ENCODE assay signal across 3 worm cellular contexts in genomic region chrIV:5665353-5665918, ce11.
TF ChIP-seq lines count a peak whose summit lies in the region.

No protein-coding gene starts in this region.

TF ChIP-seq in whole organism, L2 larva, 48 proteins besides CTCF, POLR2A, EP300 and RAD21 (continued from another document):
- no peak for TF ChIP-seq ztf-1 (GFP tag; conservative IDR thresholded peaks at IDR 0.05; lab: Robert Waterston, UW)
- peak; percentile 41 for TF ChIP-seq sma-9 (GFP tag; optimal IDR thresholded peaks at IDR 0.05; lab: Kevin White, UChicago)
- no peak for TF ChIP-seq sma-9 (tag; optimal IDR thresholded peaks at IDR 0.05; lab: Kevin White, UChicago)
- TF ChIP-seq lin-11 (tag; optimal IDR thresholded peaks at IDR 0.05; lab: Kevin White, UChicago) = no peak
- TF ChIP-seq Y55F3AM.14 (GFP tag; optimal IDR thresholded peaks at IDR 0.05; lab: Kevin White, UChicago) = no peak
- no peak for TF ChIP-seq R02D3.7 (tag; optimal IDR thresholded peaks at IDR 0.05; lab: Kevin White, UChicago)
- TF ChIP-seq sem-4 (tag; optimal IDR thresholded peaks at IDR 0.05; lab: Kevin White, UChicago) = peak; percentile 64
- peak; percentile 69 for TF ChIP-seq fos-1 (tag; optimal IDR thresholded peaks at IDR 0.05; lab: Kevin White, UChicago)
- no peak for TF ChIP-seq lin-39 (tag; optimal IDR thresholded peaks at IDR 0.05; lab: Kevin White, UChicago)
- TF ChIP-seq unc-62 (GFP tag; optimal IDR thresholded peaks at IDR 0.05; lab: Kevin White, UChicago) = no peak
- peak; percentile 76 for TF ChIP-seq C34F6.9 (tag; optimal IDR thresholded peaks at IDR 0.05; lab: Kevin White, UChicago)
- TF ChIP-seq nhr-237 (tag; optimal IDR thresholded peaks at IDR 0.05; lab: Kevin White, UChicago) = no peak
- TF ChIP-seq nhr-25 (tag; optimal IDR thresholded peaks at IDR 0.05; lab: Kevin White, UChicago) = peak; percentile 72
- no peak for TF ChIP-seq dmd-4 (tag; optimal IDR thresholded peaks at IDR 0.05; lab: Kevin White, UChicago)
- peak; percentile 18 for TF ChIP-seq mab-5 (tag; optimal IDR thresholded peaks at IDR 0.05; lab: Kevin White, UChicago)

TF ChIP-seq in whole organism, L4 larva, 104 proteins besides CTCF, POLR2A, EP300 and RAD21 (continued from another document):
- TF ChIP-seq F44E2.7 (GFP tag; IDR thresholded peaks at IDR 0.05; lab: Robert Waterston, UW) = no peak
- TF ChIP-seq nhr-28 (tag; optimal IDR thresholded peaks at IDR 0.05; lab: Kevin White, UChicago) = peak; percentile 74
- no peak for TF ChIP-seq D1046.2 (GFP tag; IDR thresholded peaks at IDR 0.05; lab: Robert Waterston, UW)
- peak; percentile 61 for TF ChIP-seq nhr-25 (tag; optimal IDR thresholded peaks at IDR 0.05; lab: Kevin White, UChicago; ENCODE audit: borderline replicate concordance, insufficient read depth)
- no peak for TF ChIP-seq zip-11 (GFP tag; IDR thresholded peaks at IDR 0.05; lab: Robert Waterston, UW)
- TF ChIP-seq nhr-10 (tag; optimal IDR thresholded peaks at IDR 0.05; lab: Kevin White, UChicago) = no peak
- no peak for TF ChIP-seq ama-1 (optimal IDR thresholded peaks at IDR 0.05; lab: Kevin White, UChicago)
- TF ChIP-seq mdl-1 (tag; optimal IDR thresholded peaks at IDR 0.05; lab: Kevin White, UChicago) = peak in 1 of 2 experiments; percentile 58
- TF ChIP-seq mep-1 (tag; optimal IDR thresholded peaks at IDR 0.05; lab: Kevin White, UChicago) = peak; percentile 40
- TF ChIP-seq madf-5 (GFP tag; IDR thresholded peaks at IDR 0.05; lab: Robert Waterston, UW) = no peak
- TF ChIP-seq nhr-111 (GFP tag; optimal IDR thresholded peaks at IDR 0.05; lab: Kevin White, UChicago) = no peak
- TF ChIP-seq nhr-6 (tag; optimal IDR thresholded peaks at IDR 0.05; lab: Kevin White, UChicago) = peak; percentile 43
- TF ChIP-seq lsy-2 (tag; optimal IDR thresholded peaks at IDR 0.05; lab: Kevin White, UChicago) = peak in 1 of 2 experiments; percentile 59
- peak; percentile 57 for TF ChIP-seq dve-1 (tag; optimal IDR thresholded peaks at IDR 0.05; lab: Kevin White, UChicago; ENCODE audit: insufficient read depth)
- TF ChIP-seq hif-1 (tag; optimal IDR thresholded peaks at IDR 0.05; lab: Kevin White, UChicago) = peak in 1 of 2 experiments; percentile 58
- TF ChIP-seq lin-13 (GFP tag; optimal IDR thresholded peaks at IDR 0.05; lab: Kevin White, UChicago) = peak; percentile 67
- no peak for TF ChIP-seq daf-12 (tag; optimal IDR thresholded peaks at IDR 0.05; lab: Kevin White, UChicago)

TF ChIP-seq in whole organism, young adult, 124 proteins besides CTCF, POLR2A, EP300 and RAD21 (continued from another document):
- TF ChIP-seq ceh-100 (GFP tag; IDR thresholded peaks at IDR 0.05; lab: Robert Waterston, UW) (no peak), ceh-58 (GFP tag; IDR thresholded peaks at IDR 0.05; lab: Robert Waterston, UW) (no peak), T26A5.8 (tag; optimal IDR thresholded peaks at IDR 0.05; lab: Kevin White, UChicago) (no peak), hmg-1.2 (GFP tag; IDR thresholded peaks at IDR 0.05; lab: Robert Waterston, UW) (peak; percentile 50; the same call in 1 of the 2 replicates), Y67H2A.10 (GFP tag; conservative IDR thresholded peaks at IDR 0.05; lab: Robert Waterston, UW) (no peak)
